Fruit fly (Drosophila melanogaster): ENCODE data around the gene Pdss2.

Pdss2 gene

dm6 chr3L:21049417-21049914, 21.8 kb downstream of the Pdss2 start (continued):
- peak; percentile 69; the same call in 1 of the 2 replicates for TF ChIP-seq NFAT (GFP tag; IDR thresholded peaks at IDR 0.05)
- TF ChIP-seq emc (GFP tag; optimal IDR thresholded peaks at IDR 0.05): no peak
- TF ChIP-seq Side (GFP tag; optimal IDR thresholded peaks at IDR 0.05): peak; percentile 36
- no peak for TF ChIP-seq Dfd (GFP tag; optimal IDR thresholded peaks at IDR 0.05)
- TF ChIP-seq CG7745 (tag; optimal IDR thresholded peaks at IDR 0.05): no peak
- peak; percentile 38 for TF ChIP-seq abd-A (tag; optimal IDR thresholded peaks at IDR 0.05)
- TF ChIP-seq CG11504 (tag; optimal IDR thresholded peaks at IDR 0.05): peak; percentile 26
- TF ChIP-seq trh (GFP tag; optimal IDR thresholded peaks at IDR 0.05): no peak
- no peak for TF ChIP-seq Chrac-16 (GFP tag; optimal IDR thresholded peaks at IDR 0.05)
- no peak for TF ChIP-seq CG11456 (GFP tag; IDR thresholded peaks at IDR 0.05)
- TF ChIP-seq Dek (tag; optimal IDR thresholded peaks at IDR 0.05): peak; percentile 51
- no peak for TF ChIP-seq Doc2 (GFP tag; IDR thresholded peaks at IDR 0.05)
- peak; percentile 85 for TF ChIP-seq sd (tag; optimal IDR thresholded peaks at IDR 0.05)
- peak; percentile 60 for TF ChIP-seq CrebB (tag; optimal IDR thresholded peaks at IDR 0.05)
- TF ChIP-seq row (GFP tag; IDR thresholded peaks at IDR 0.05): peak; percentile 47; the same call in 1 of the 3 replicates
- TF ChIP-seq pzg (GFP tag; optimal IDR thresholded peaks at IDR 0.05): peak; percentile 9
- no peak for TF ChIP-seq CG7928 (GFP tag; optimal IDR thresholded peaks at IDR 0.05)
- no peak for TF ChIP-seq Sry-β (GFP tag; optimal IDR thresholded peaks at IDR 0.05)
- peak; percentile 58 for TF ChIP-seq CG13287 (GFP tag; IDR thresholded peaks at IDR 0.05; ENCODE audit: partially characterized antibody)
- peak; percentile 32 for TF ChIP-seq shn (GFP tag; optimal IDR thresholded peaks at IDR 0.05)
- TF ChIP-seq run (tag; optimal IDR thresholded peaks at IDR 0.05): no peak
- TF ChIP-seq CG17568 (GFP tag; optimal IDR thresholded peaks at IDR 0.05): no peak
- no peak for TF ChIP-seq CG7786 (GFP tag; optimal IDR thresholded peaks at IDR 0.05)
- peak; percentile 100 for TF ChIP-seq crol (GFP tag; IDR thresholded peaks at IDR 0.05)
- TF ChIP-seq CG4360 (GFP tag; IDR thresholded peaks at IDR 0.05): peak; percentile 87
- TF ChIP-seq D19A (tag; optimal IDR thresholded peaks at IDR 0.05): no peak
- no peak for TF ChIP-seq Dip2 (GFP tag; IDR thresholded peaks at IDR 0.05)
- peak; percentile 33 for TF ChIP-seq CG12744 (GFP tag; optimal IDR thresholded peaks at IDR 0.05)
- TF ChIP-seq hkb (optimal IDR thresholded peaks at IDR 0.05): peak; percentile 55
- TF ChIP-seq hkb (GFP tag; IDR thresholded peaks at IDR 0.05): no peak
- peak; percentile 49 for TF ChIP-seq bbx (GFP tag; IDR thresholded peaks at IDR 0.05; ENCODE audit: partially characterized antibody)
- TF ChIP-seq Spps (tag; optimal IDR thresholded peaks at IDR 0.05): no peak
- peak; percentile 47; the same call in 1 of the 3 replicates for TF ChIP-seq Opbp (GFP tag; IDR thresholded peaks at IDR 0.05; ENCODE audit: partially characterized antibody)
- peak; percentile 37 for TF ChIP-seq CG17912 (GFP tag; optimal IDR thresholded peaks at IDR 0.05)
- peak; percentile 51 for TF ChIP-seq gcm (GFP tag; optimal IDR thresholded peaks at IDR 0.05)
- peak; percentile 55 for TF ChIP-seq B-H2 (GFP tag; optimal IDR thresholded peaks at IDR 0.05)
- TF ChIP-seq CG2712 (tag; optimal IDR thresholded peaks at IDR 0.05): peak; percentile 43
- TF ChIP-seq CG13894 (tag; optimal IDR thresholded peaks at IDR 0.05): peak; percentile 16
- TF ChIP-seq Bdp1 (GFP tag; optimal IDR thresholded peaks at IDR 0.05): no peak
- TF ChIP-seq p53 (GFP tag; optimal IDR thresholded peaks at IDR 0.05): no peak
- TF ChIP-seq Vsx1 (GFP tag; optimal IDR thresholded peaks at IDR 0.05): no peak
- TF ChIP-seq esg (GFP tag; conservative IDR thresholded peaks at IDR 0.05): no peak
- TF ChIP-seq CG32772 (GFP tag; IDR thresholded peaks at IDR 0.05): no peak
- TF ChIP-seq exex (tag; optimal IDR thresholded peaks at IDR 0.05): no peak
- no peak for TF ChIP-seq CG13775 (GFP tag; optimal IDR thresholded peaks at IDR 0.05)
- TF ChIP-seq CG17802 (tag; optimal IDR thresholded peaks at IDR 0.05): no peak
- peak; percentile 1 for TF ChIP-seq unpg (GFP tag; optimal IDR thresholded peaks at IDR 0.05)
- no peak for TF ChIP-seq Poxn (GFP tag; IDR thresholded peaks at IDR 0.05)
- no peak for TF ChIP-seq CG14965 (GFP tag; optimal IDR thresholded peaks at IDR 0.05; ENCODE audit: borderline replicate concordance)
- TF ChIP-seq toy (GFP tag; IDR thresholded peaks at IDR 0.05): no peak
- TF ChIP-seq Sin3A (optimal IDR thresholded peaks at IDR 0.05): no peak
